Fruit fly (Drosophila melanogaster) whole organism, embryonic: ENCODE measurements around the gene sob.

Experiments used
- Chrac-16 ChIP-seq: fragments of 200-800 bp; sonication (Bioruptor generic); optimal IDR thresholded peaks from 3 replicates; lab custom pipeline; 2016; ENCODE audit warnings: missing biosample characterization, missing genetic modification characterization
- fd96Cb ChIP-seq: fragments of 200-800 bp; sonication (Bioruptor generic); optimal IDR thresholded peaks from 2 replicates; lab custom pipeline; 2018; ENCODE audit warnings: missing biosample characterization, mild to moderate bottlenecking, missing genetic modification characterization, moderate library complexity
- inv ChIP-seq: fragments of 200-800 bp; sonication (Bioruptor generic); IDR thresholded peaks from 2 replicates; pipeline ENCODE4 v1.3.6; 2022; ENCODE audit warnings: missing biosample characterization, missing genetic modification characterization; ENCODE audit not compliant: partially characterized antibody

dm6 chr2L:3583405-3584295 lies 3.1 kb upstream of the sob start:
- no peak for TF ChIP-seq fd96Cb (tag; lab: Kevin White, UChicago)
- no peak for TF ChIP-seq inv
- no peak for TF ChIP-seq Chrac-16 (GFP tag; lab: Kevin White, UChicago)
